Fruit fly (Drosophila melanogaster): ENCODE measurements around the gene Mer.

dm6 chrX:19701611-19702010, 8.3 kb upstream of the Mer start, which contains the start of gene Tcs4:
- TF ChIP-seq Dfd (GFP tag; optimal IDR thresholded peaks at IDR 0.05) (no peak), Abd-B (GFP tag; optimal IDR thresholded peaks at IDR 0.05) (no peak), br (GFP tag; optimal IDR thresholded peaks at IDR 0.05) (no peak), foxo (GFP tag; optimal IDR thresholded peaks at IDR 0.05) (no peak), woc (GFP tag; optimal IDR thresholded peaks at IDR 0.05) (no peak), h (GFP tag; optimal IDR thresholded peaks at IDR 0.05) (no peak), Myc (optimal IDR thresholded peaks at IDR 0.05) (no peak), Sp1 (GFP tag; optimal IDR thresholded peaks at IDR 0.05) (peak; percentile 0), Jra (GFP tag; optimal IDR thresholded peaks at IDR 0.05) (no peak), HLH106 (tag; optimal IDR thresholded peaks at IDR 0.05) (peak; percentile 29), psq (GFP tag; optimal IDR thresholded peaks at IDR 0.05) (no peak), fru (GFP tag; optimal IDR thresholded peaks at IDR 0.05) (no peak)
